Worm (Caenorhabditis elegans) whole organism, L2 larva: ENCODE results near the gene F28H7.2.

Experiments
- C34F6.9 ChIP-seq: fragments of 150-350 bp; optimal IDR thresholded peaks from 2 replicates; lab custom pipeline; 2014; ENCODE audit warnings: missing biosample characterization, missing genetic modification characterization
- F13H6.1 ChIP-seq: sonication (generic microtip); optimal IDR thresholded peaks from 2 replicates; lab custom pipeline; 2016; ENCODE audit warnings: missing genetic modification characterization, missing compliant biosample characterization
- R02D3.7 ChIP-seq: fragments of 150-350 bp; optimal IDR thresholded peaks from 2 replicates; lab custom pipeline; 2014; ENCODE audit warnings: missing biosample characterization, missing genetic modification characterization
- Y55F3AM.14 ChIP-seq: fragments of 200-800 bp; sonication (Bioruptor generic); optimal IDR thresholded peaks from 2 replicates; lab custom pipeline; 2018; ENCODE audit warnings: mild to moderate bottlenecking, missing genetic modification characterization, missing compliant biosample characterization
- ZK546.5 ChIP-seq: sonication (generic microtip); optimal IDR thresholded peaks from 2 replicates; lab custom pipeline; 2017; ENCODE audit warnings: missing biosample characterization, missing genetic modification characterization
- alr-1 ChIP-seq: fragments of 150-350 bp; optimal IDR thresholded peaks from 2 replicates; lab custom pipeline; 2014; ENCODE audit warnings: missing biosample characterization, missing genetic modification characterization
- aly-2 ChIP-seq: fragments of 150-350 bp; optimal IDR thresholded peaks from 2 replicates; lab custom pipeline; 2014; ENCODE audit warnings: missing biosample characterization, missing genetic modification characterization
- ama-1 ChIP-seq: fragments of 150-350 bp; optimal IDR thresholded peaks from 2 replicates; lab custom pipeline; 2018; ENCODE audit warnings: inconsistent platforms
- blmp-1 ChIP-seq: sonication (generic microtip); optimal IDR thresholded peaks from 2 replicates; lab custom pipeline; 2017; ENCODE audit warnings: missing genetic modification characterization, mild to moderate bottlenecking, missing compliant biosample characterization, antibody characterized with exemption, moderate library complexity; ENCODE audit not compliant: insufficient read depth
- ceh-16 ChIP-seq: fragments of 150-350 bp; optimal IDR thresholded peaks from 2 replicates; lab custom pipeline; 2014; ENCODE audit warnings: missing biosample characterization, missing genetic modification characterization
- ceh-82 ChIP-seq: fragments of 150-350 bp; optimal IDR thresholded peaks from 2 replicates; lab custom pipeline; 2014; ENCODE audit warnings: missing biosample characterization, missing genetic modification characterization
- crh-2 ChIP-seq: sonication (generic microtip); optimal IDR thresholded peaks from 2 replicates; lab custom pipeline; 2017; ENCODE audit warnings: missing biosample characterization, missing genetic modification characterization
- dmd-4 ChIP-seq: sonication (generic microtip); optimal IDR thresholded peaks from 2 replicates; lab custom pipeline; 2017; ENCODE audit warnings: missing biosample characterization, missing genetic modification characterization
- elt-1 ChIP-seq: fragments of 150-350 bp; optimal IDR thresholded peaks from 2 replicates; lab custom pipeline; 2014; ENCODE audit warnings: missing biosample characterization, missing genetic modification characterization
- elt-3 ChIP-seq: sonication (generic microtip); optimal IDR thresholded peaks from 2 replicates; lab custom pipeline; 2017; ENCODE audit warnings: missing biosample characterization, missing genetic modification characterization
- gmeb-1 ChIP-seq: fragments of 150-350 bp; optimal IDR thresholded peaks from 2 replicates; lab custom pipeline; 2014; ENCODE audit warnings: missing biosample characterization, missing genetic modification characterization
- lin-39 ChIP-seq: fragments of 150-350 bp; optimal IDR thresholded peaks from 2 replicates; lab custom pipeline; 2014; ENCODE audit warnings: missing biosample characterization, missing genetic modification reagents, missing genetic modification characterization
- lsy-2 ChIP-seq, 2 experiments: fragments of 150-350 bp in 1 of 2; sonication (generic microtip) in 1 of 2; optimal IDR thresholded peaks; 2 replicates each; lab custom pipeline; 2014 to 2017; ENCODE audit warnings: missing biosample characterization in 2 of 2, missing genetic modification characterization in 2 of 2
- mab-5 ChIP-seq: fragments of 150-350 bp; optimal IDR thresholded peaks from 2 replicates; lab custom pipeline; 2014; ENCODE audit warnings: missing biosample characterization, missing genetic modification characterization
- mbf-1 ChIP-seq: sonication (generic microtip); optimal IDR thresholded peaks from 2 replicates; lab custom pipeline; 2017; ENCODE audit warnings: missing biosample characterization, missing genetic modification characterization
- nhr-10 ChIP-seq: sonication (generic microtip); optimal IDR thresholded peaks from 2 replicates; lab custom pipeline; 2017; ENCODE audit warnings: missing biosample characterization, missing genetic modification characterization
- nhr-11 ChIP-seq: fragments of 150-350 bp; optimal IDR thresholded peaks from 2 replicates; lab custom pipeline; 2014; ENCODE audit warnings: missing biosample characterization, missing genetic modification characterization
- nhr-129 ChIP-seq: fragments of 150-350 bp; optimal IDR thresholded peaks from 2 replicates; lab custom pipeline; 2014; ENCODE audit warnings: missing biosample characterization, missing genetic modification characterization
- nhr-21 ChIP-seq: fragments of 150-350 bp; optimal IDR thresholded peaks from 2 replicates; lab custom pipeline; 2014; ENCODE audit warnings: missing biosample characterization, missing genetic modification characterization
- nhr-237 ChIP-seq: fragments of 150-350 bp; optimal IDR thresholded peaks from 2 replicates; lab custom pipeline; 2014; ENCODE audit warnings: missing biosample characterization, missing genetic modification characterization
- nhr-25 ChIP-seq: fragments of 150-350 bp; sonication (generic microtip); optimal IDR thresholded peaks from 3 replicates; lab custom pipeline; 2014; ENCODE audit warnings: missing biosample characterization, missing genetic modification characterization
- nhr-77 ChIP-seq: fragments of 150-350 bp; optimal IDR thresholded peaks from 2 replicates; lab custom pipeline; 2014; ENCODE audit warnings: missing biosample characterization, missing genetic modification characterization
- peb-1 ChIP-seq: fragments of 150-350 bp; optimal IDR thresholded peaks from 2 replicates; lab custom pipeline; 2014; ENCODE audit warnings: missing biosample characterization, missing genetic modification characterization
- sem-4 ChIP-seq: fragments of 150-350 bp; optimal IDR thresholded peaks from 2 replicates; lab custom pipeline; 2014; ENCODE audit warnings: missing biosample characterization, missing genetic modification reagents, missing genetic modification characterization
- sma-3 ChIP-seq: sonication (generic microtip); optimal IDR thresholded peaks from 2 replicates; lab custom pipeline; 2016; ENCODE audit warnings: missing genetic modification reagents, missing genetic modification characterization, missing compliant biosample characterization
- unc-39 ChIP-seq: fragments of 150-350 bp; optimal IDR thresholded peaks from 2 replicates; lab custom pipeline; 2014; ENCODE audit warnings: missing biosample characterization, missing genetic modification characterization
- unc-55 ChIP-seq: fragments of 150-350 bp; sonication (generic microtip); optimal IDR thresholded peaks from 3 replicates; lab custom pipeline; 2014; ENCODE audit warnings: missing biosample characterization, missing genetic modification reagents, missing genetic modification characterization
- unc-62 ChIP-seq: fragments of 150-350 bp; optimal IDR thresholded peaks from 2 replicates; lab custom pipeline; 2014; ENCODE audit warnings: missing biosample characterization, missing genetic modification reagents, missing genetic modification characterization
- ztf-1 ChIP-seq: fragments of 200-800 bp; sonication (Bioruptor generic); conservative IDR thresholded peaks from 2 replicates; pipeline ENCODE4 v1.3.6; 2022; ENCODE audit warnings: missing genetic modification characterization, missing compliant biosample characterization
- ztf-4 ChIP-seq: fragments of 150-350 bp; optimal IDR thresholded peaks from 2 replicates; lab custom pipeline; 2014; ENCODE audit warnings: missing biosample characterization, missing genetic modification characterization

The F28H7.2 gene

ce11 chrV:10758658-10759057 is 11.0 kb downstream of the F28H7.2 start, which contains the start of gene F28H7.8:
TSS of gene F28H7.8 (plus strand) at chrV:10758958.
- TF ChIP-seq ztf-4 (tag; lab: Kevin White, UChicago): no peak
- TF ChIP-seq nhr-25 (tag; lab: Kevin White, UChicago): peak; percentile 21
- peak; percentile 27 for TF ChIP-seq blmp-1 (tag; lab: Kevin White, UChicago)
- no peak for TF ChIP-seq alr-1
- no peak for TF ChIP-seq Y55F3AM.14
- TF ChIP-seq aly-2 (tag; lab: Kevin White, UChicago): no peak
- no peak for TF ChIP-seq nhr-77
- TF ChIP-seq elt-3 (tag; lab: Kevin White, UChicago): no peak
- no peak for TF ChIP-seq dmd-4 (tag; lab: Kevin White, UChicago)
- TF ChIP-seq nhr-21 (tag; lab: Kevin White, UChicago): no peak
- TF ChIP-seq lsy-2 (tag; optimal IDR thresholded peaks at IDR 0.05; lab: Kevin White, UChicago): no peak
- no peak for TF ChIP-seq nhr-11
- TF ChIP-seq ztf-1 (GFP tag; lab: Robert Waterston, UW): no peak

- TF ChIP-seq nhr-237: no peak
- TF ChIP-seq nhr-25 (tag; lab: Kevin White, UChicago): peak; percentile 31
Observed at ce11 chrV:10760839-10761238, 13.1 kb downstream of the F28H7.2 start.

ce11 chrV:10762695-10763094 is 15.0 kb downstream of the F28H7.2 start, which contains the start of gene sre-6:
TSS of gene sre-6 (minus strand) at chrV:10762795.
- TF ChIP-seq mab-5 (no peak), nhr-237 (no peak), gmeb-1 (tag; lab: Kevin White, UChicago) (no peak), aly-2 (tag; lab: Kevin White, UChicago) (no peak), peb-1 (tag; lab: Kevin White, UChicago) (no peak), mbf-1 (tag; lab: Kevin White, UChicago) (no peak), unc-39 (tag; lab: Kevin White, UChicago) (no peak), nhr-129 (tag; lab: Kevin White, UChicago) (no peak), nhr-10 (tag; lab: Kevin White, UChicago) (no peak), ama-1 (lab: Kevin White, UChicago) (no peak), crh-2 (tag; lab: Kevin White, UChicago) (no peak), ceh-82 (tag; lab: Kevin White, UChicago) (no peak), F13H6.1 (tag; lab: Kevin White, UChicago) (no peak), elt-1 (no peak), lin-39 (tag; lab: Kevin White, UChicago) (no peak), nhr-11 (no peak), sma-3 (GFP tag; lab: Kevin White, UChicago) (no peak), ceh-16 (tag; lab: Kevin White, UChicago) (no peak), unc-62 (no peak)

ce11 chrV:10764066-10764465 is 16.4 kb downstream of the F28H7.2 start, which contains the start of gene ocr-1:
TSS of gene ocr-1 (plus strand) at chrV:10764366.
- no peak for TF ChIP-seq lsy-2 (tag; optimal IDR thresholded peaks at IDR 0.05; lab: Kevin White, UChicago)
- no peak for TF ChIP-seq ama-1 (lab: Kevin White, UChicago)

- TF ChIP-seq blmp-1 (tag; lab: Kevin White, UChicago): no peak
- no peak for TF ChIP-seq aly-2 (tag; lab: Kevin White, UChicago)
- TF ChIP-seq R02D3.7 (tag; lab: Kevin White, UChicago): no peak
- TF ChIP-seq unc-55 (GFP tag; lab: Kevin White, UChicago): no peak
- no peak for TF ChIP-seq lsy-2 (tag; optimal IDR thresholded peaks at IDR 0.05; lab: Kevin White, UChicago)
- TF ChIP-seq C34F6.9: no peak
- no peak for TF ChIP-seq nhr-25 (tag; lab: Kevin White, UChicago)
- no peak for TF ChIP-seq nhr-21 (tag; lab: Kevin White, UChicago)
- no peak for TF ChIP-seq sem-4 (tag; lab: Kevin White, UChicago)
- TF ChIP-seq ZK546.5 (tag; lab: Kevin White, UChicago): no peak
- TF ChIP-seq elt-1: no peak
Observed at ce11 chrV:10768892-10769291, 21.2 kb downstream of the F28H7.2 start.
